Worm (Caenorhabditis elegans): ENCODE measurements around the gene Y48E1C.1.
A peak's percentile ranks its signal among the peaks of the same experiment; 100 is the strongest.

Y48E1C.1 gene

ce11 chrII:13467838-13468389, 53.1 kb downstream of the Y48E1C.1 start (continued):
- no peak for TF ChIP-seq F49E8.2 (tag; optimal IDR thresholded peaks at IDR 0.05; ENCODE audit: insufficient read depth)
- no peak for TF ChIP-seq attf-6 (GFP tag; IDR thresholded peaks at IDR 0.05)
- TF ChIP-seq dpff-1 (tag; optimal IDR thresholded peaks at IDR 0.05): no peak
- no peak for TF ChIP-seq him-1 (tag; optimal IDR thresholded peaks at IDR 0.05)
- TF ChIP-seq K11D2.4 (GFP tag; IDR thresholded peaks at IDR 0.05): no peak
- no peak for TF ChIP-seq B0336.3 (GFP tag; IDR thresholded peaks at IDR 0.05)
- no peak for TF ChIP-seq chd-7 (tag; optimal IDR thresholded peaks at IDR 0.05)
- peak; percentile 35 for TF ChIP-seq ztf-22 (GFP tag; optimal IDR thresholded peaks at IDR 0.05)

DNA sequence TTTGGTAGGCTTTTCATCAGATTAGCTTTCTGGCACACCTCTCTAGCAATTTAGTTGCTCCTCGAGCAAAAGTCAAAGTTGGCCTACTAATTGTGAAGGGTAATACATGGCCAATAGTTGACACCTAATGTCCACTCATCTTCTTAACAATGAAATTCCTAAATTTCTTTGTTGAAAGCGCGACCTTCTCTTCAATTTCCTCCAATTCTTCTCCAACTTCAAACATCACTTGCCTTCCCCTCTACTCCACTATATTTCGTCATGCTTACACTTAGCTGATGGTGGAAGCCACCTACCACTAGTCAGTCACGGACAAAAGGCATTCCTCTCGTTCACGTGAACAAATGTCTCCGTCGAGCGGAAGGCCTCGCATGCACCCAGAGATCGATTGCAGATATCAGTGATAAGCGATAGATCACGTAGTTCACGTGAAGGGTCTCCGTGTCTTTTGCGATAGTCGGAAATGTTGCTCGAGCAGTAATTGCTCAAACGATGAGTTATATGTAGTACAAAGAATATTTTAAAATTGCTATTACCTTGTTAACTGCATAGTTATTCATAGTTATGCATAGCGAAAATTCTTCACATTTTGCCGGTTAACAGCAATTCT, 54.3 kb downstream of the Y48E1C.1 start, which contains the start of gene E01G4.3:
TSS of gene E01G4.3 (minus strand) at position 560 of the 610 bp plus-strand sequence.
- TF ChIP-seq Y56A3A.18 (GFP tag; IDR thresholded peaks at IDR 0.05) (0 out of 2 replicates have a peak, but pooled peaks have one; percentile 35), ets-4 (GFP tag; optimal IDR thresholded peaks at IDR 0.05) (peak; percentile 27), somi-1 (GFP tag; optimal IDR thresholded peaks at IDR 0.05) (peak; percentile 45), nhr-179 (tag; optimal IDR thresholded peaks at IDR 0.05) (no peak), madf-10 (tag; optimal IDR thresholded peaks at IDR 0.05) (peak; percentile 18), lag-1 (GFP tag; IDR thresholded peaks at IDR 0.05) (no peak), ztf-26 (tag; optimal IDR thresholded peaks at IDR 0.05) (peak; percentile 56), tbp1 (GFP tag; optimal IDR thresholded peaks at IDR 0.05) (peak; percentile 8), unc-130 (GFP tag; optimal IDR thresholded peaks at IDR 0.05) (no peak), nhr-80 (tag; optimal IDR thresholded peaks at IDR 0.05) (peak; percentile 59), ztf-22 (GFP tag; optimal IDR thresholded peaks at IDR 0.05) (peak; percentile 61), unc-62 (GFP tag; optimal IDR thresholded peaks at IDR 0.05) (no peak), C06A6.2 (GFP tag; conservative IDR thresholded peaks at IDR 0.05) (no peak), nfyb-1 (GFP tag; IDR thresholded peaks at IDR 0.05) (peak; percentile 59; the same call in 1 of the 2 replicates), Y95B8A.8 (GFP tag; IDR thresholded peaks at IDR 0.05) (no peak), nhr-27 (tag; optimal IDR thresholded peaks at IDR 0.05) (no peak), lin-40 (tag; optimal IDR thresholded peaks at IDR 0.05) (peak; percentile 66), ztf-25 (GFP tag; IDR thresholded peaks at IDR 0.05) (no peak), attf-5 (GFP tag; optimal IDR thresholded peaks at IDR 0.05) (peak; percentile 11), B0336.3 (GFP tag; IDR thresholded peaks at IDR 0.05) (peak; percentile 54; the same call in 1 of the 2 replicates), egl-44 (GFP tag; IDR thresholded peaks at IDR 0.05) (0 out of 2 replicates have a peak, but pooled peaks have one; percentile 11), cebp-1 (GFP tag; IDR thresholded peaks at IDR 0.05) (peak; percentile 45; the same call in 1 of the 2 replicates), cebp-1 (tag; optimal IDR thresholded peaks at IDR 0.05) (peak; percentile 80), mcd-1 (GFP tag; IDR thresholded peaks at IDR 0.05) (peak; percentile 53), snpc-4 (GFP tag; optimal IDR thresholded peaks at IDR 0.05) (no peak), snpc-4 (tag; optimal IDR thresholded peaks at IDR 0.05) (peak in 1 of 4 experiments; percentile 3), atf-7 (tag; optimal IDR thresholded peaks at IDR 0.05) (peak; percentile 67)

ce11 chrII:13470655-13471054, 55.8 kb downstream of the Y48E1C.1 start:
- TF ChIP-seq ceh-91 (GFP tag; IDR thresholded peaks at IDR 0.05): no peak
- no peak for TF ChIP-seq snpc-4 (GFP tag; optimal IDR thresholded peaks at IDR 0.05)
- TF ChIP-seq snpc-4 (tag; optimal IDR thresholded peaks at IDR 0.05): no peak
- no peak for TF ChIP-seq Y53F4B.3 (GFP tag; IDR thresholded peaks at IDR 0.05)
- no peak for TF ChIP-seq dpl-1 (GFP tag; optimal IDR thresholded peaks at IDR 0.05)
- no peak for TF ChIP-seq F55B11.4 (tag; optimal IDR thresholded peaks at IDR 0.05; ENCODE audit: borderline replicate concordance, insufficient read depth)
- TF ChIP-seq B0035.1 (tag; optimal IDR thresholded peaks at IDR 0.05): no peak
- TF ChIP-seq attf-3 (GFP tag; conservative IDR thresholded peaks at IDR 0.05): no peak
- no peak for TF ChIP-seq zim-3 (tag; optimal IDR thresholded peaks at IDR 0.05)
- TF ChIP-seq K12H6.12 (tag; optimal IDR thresholded peaks at IDR 0.05): no peak
- TF ChIP-seq hlh-26 (GFP tag; conservative IDR thresholded peaks at IDR 0.05): no peak
- TF ChIP-seq F52B5.7 (tag; optimal IDR thresholded peaks at IDR 0.05): no peak
- no peak for TF ChIP-seq let-526 (GFP tag; IDR thresholded peaks at IDR 0.05)
- TF ChIP-seq gei-17 (GFP tag; optimal IDR thresholded peaks at IDR 0.05): no peak
- TF ChIP-seq C17E4.6 (GFP tag; IDR thresholded peaks at IDR 0.05): no peak
